Fruit fly (Drosophila melanogaster) whole organism, wandering third instar larva: ENCODE data around the gene Drice.

ENCODE experiments used
- Abd-B ChIP-seq: fragments of >200 bp; optimal IDR thresholded peaks from 2 replicates; lab custom pipeline; 2017; ENCODE audit warnings: missing biosample characterization, missing genetic modification characterization
- CG32264 ChIP-seq: fragments of 200-800 bp; sonication (Bioruptor generic); optimal IDR thresholded peaks from 2 replicates; lab custom pipeline; 2016; ENCODE audit warnings: missing biosample characterization, missing genetic modification characterization
- Dfd ChIP-seq: fragments of >200 bp; optimal IDR thresholded peaks from 2 replicates; lab custom pipeline; 2017; ENCODE audit warnings: missing biosample characterization, missing genetic modification characterization
- h ChIP-seq: fragments of 200-800 bp; sonication (Bioruptor generic); optimal IDR thresholded peaks from 3 replicates; lab custom pipeline; 2016; ENCODE audit warnings: missing biosample characterization, mild to moderate bottlenecking, missing genetic modification characterization
- pan ChIP-seq: fragments of >200 bp; optimal IDR thresholded peaks from 2 replicates; lab custom pipeline; 2017
- psq ChIP-seq: fragments of 200-800 bp; sonication (Bioruptor generic); optimal IDR thresholded peaks from 3 replicates; lab custom pipeline; 2017; ENCODE audit warnings: missing biosample characterization, mild to moderate bottlenecking, missing genetic modification characterization, moderate library complexity
- sv ChIP-seq: fragments of 200-800 bp; sonication (Bioruptor generic); optimal IDR thresholded peaks from 3 replicates; lab custom pipeline; 2016; ENCODE audit warnings: missing biosample characterization, missing genetic modification characterization

dm6 chr3R:29847126-29847525 lies 47.7 kb downstream of the Drice start:
- no peak for TF ChIP-seq h (GFP tag; lab: Kevin White, UChicago)
- no peak for TF ChIP-seq Abd-B
- TF ChIP-seq Dfd = no peak
- TF ChIP-seq psq = no peak
- TF ChIP-seq sv (GFP tag; lab: Kevin White, UChicago) = no peak
- no peak for TF ChIP-seq CG32264
- no peak for TF ChIP-seq pan (lab: Kevin White, UChicago)
